Worm (Caenorhabditis elegans) whole organism, late embryonic: ENCODE data around the gene rsf-1.

Experiments
- C38D4.7 ChIP-seq: fragments of 200-800 bp; sonication (Bioruptor generic); optimal IDR thresholded peaks from 2 replicates; lab custom pipeline; 2018; ENCODE audit warnings: mild to moderate bottlenecking, missing genetic modification characterization, moderate library complexity, missing compliant biosample characterization
- F13H6.1 ChIP-seq: sonication (generic microtip); optimal IDR thresholded peaks from 2 replicates; lab custom pipeline; 2016; ENCODE audit warnings: missing genetic modification characterization, missing compliant biosample characterization
- elt-2 ChIP-seq: sonication (generic microtip); optimal IDR thresholded peaks from 2 replicates; lab custom pipeline; 2016; ENCODE audit warnings: missing genetic modification reagents, missing genetic modification characterization, missing compliant biosample characterization
- fax-1 ChIP-seq: sonication (generic microtip); optimal IDR thresholded peaks from 2 replicates; lab custom pipeline; 2016; ENCODE audit warnings: missing genotype, missing genetic modification characterization, missing compliant biosample characterization
- nhr-11 ChIP-seq: fragments of 150-350 bp; optimal IDR thresholded peaks from 2 replicates; lab custom pipeline; 2014; ENCODE audit warnings: missing biosample characterization, missing genetic modification characterization
- pqm-1 ChIP-seq: sonication (generic microtip); optimal IDR thresholded peaks from 2 replicates; lab custom pipeline; 2016; ENCODE audit warnings: missing genetic modification characterization, missing compliant biosample characterization
- tbx-2 ChIP-seq: sonication (generic microtip); optimal IDR thresholded peaks from 2 replicates; lab custom pipeline; 2016; ENCODE audit warnings: missing genetic modification characterization, missing compliant biosample characterization
- unc-55 ChIP-seq: sonication (generic microtip); optimal IDR thresholded peaks from 2 replicates; lab custom pipeline; 2017; ENCODE audit warnings: missing biosample characterization, missing genetic modification reagents, missing genetic modification characterization

DNA sequence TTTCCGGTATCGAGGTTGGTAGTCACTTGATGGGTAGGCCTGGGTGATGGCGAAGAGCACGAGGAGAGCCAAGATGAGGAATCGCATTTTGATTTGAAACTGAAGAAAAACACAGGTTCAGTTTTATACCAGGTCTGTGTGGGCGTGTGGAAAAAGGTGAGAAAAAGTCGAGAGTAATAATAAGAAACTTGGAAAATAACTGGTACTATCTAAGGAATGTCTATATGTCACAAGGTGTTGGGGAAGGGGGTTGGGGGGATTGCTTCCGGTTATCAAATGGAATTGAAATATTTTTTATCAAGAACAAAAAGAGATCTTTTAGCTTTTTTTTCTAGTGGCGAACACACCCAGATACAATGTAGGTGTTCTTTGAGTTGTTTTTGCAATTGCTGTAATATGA, 13.4 kb downstream of the rsf-1 start, which contains the start of gene nlp-51:
- TF ChIP-seq pqm-1 (tag; lab: Kevin White, UChicago) = no peak
- no peak for TF ChIP-seq F13H6.1 (tag; lab: Kevin White, UChicago)
- TF ChIP-seq fax-1 (tag; lab: Kevin White, UChicago) = no peak
- no peak for TF ChIP-seq elt-2 (tag; lab: Kevin White, UChicago)
- no peak for TF ChIP-seq C38D4.7
- TF ChIP-seq unc-55 (GFP tag; lab: Kevin White, UChicago) = no peak
- no peak for TF ChIP-seq nhr-11 (tag; lab: Kevin White, UChicago)
- no peak for TF ChIP-seq tbx-2
